7 worm cellular contexts compared by ENCODE assay signal in the genomic region with DNA sequence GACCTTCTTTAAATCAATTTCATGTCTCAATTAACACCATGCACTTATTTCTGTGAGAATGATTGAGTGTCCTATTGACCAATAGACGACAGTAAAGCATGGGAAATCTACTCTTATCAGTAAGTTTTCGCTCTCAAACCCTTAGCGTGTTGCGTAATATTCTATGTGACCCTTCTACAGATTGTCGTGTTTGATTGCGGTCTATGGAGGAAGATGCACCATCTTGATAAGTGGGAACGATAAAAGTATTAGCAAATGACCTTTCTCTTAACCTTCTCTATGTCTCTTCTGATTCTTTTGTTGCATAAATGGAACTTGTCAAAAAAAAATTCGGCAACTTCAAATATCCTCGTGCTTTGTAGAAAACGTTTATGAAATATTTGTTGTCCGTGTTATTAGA.
TF ChIP-seq lines count a peak whose summit lies in the region.

No protein-coding gene starts in this region.

TF ChIP-seq in whole organism, L1 larva, 84 proteins besides CTCF, POLR2A, EP300 and RAD21 (continues in another document):
- TF ChIP-seq ceh-63 (GFP tag; optimal IDR thresholded peaks at IDR 0.05; lab: Kevin White, UChicago) (no peak), lin-15B (tag; optimal IDR thresholded peaks at IDR 0.05; lab: Kevin White, UChicago) (no peak), lir-3 (tag; optimal IDR thresholded peaks at IDR 0.05; lab: Kevin White, UChicago; ENCODE audit: poor library complexity) (no peak), F16B12.6 (tag; optimal IDR thresholded peaks at IDR 0.05; lab: Kevin White, UChicago) (no peak), zag-1 (tag; optimal IDR thresholded peaks at IDR 0.05; lab: Kevin White, UChicago) (no peak), vab-15 (tag; optimal IDR thresholded peaks at IDR 0.05; lab: Kevin White, UChicago) (no peak), nhr-71 (tag; optimal IDR thresholded peaks at IDR 0.05; lab: Kevin White, UChicago) (no peak), elt-2 (tag; optimal IDR thresholded peaks at IDR 0.05; lab: Kevin White, UChicago) (peak; percentile 22), elt-3 (tag; optimal IDR thresholded peaks at IDR 0.05; lab: Kevin White, UChicago) (no peak), unc-86 (tag; optimal IDR thresholded peaks at IDR 0.05; lab: Kevin White, UChicago) (no peak), dpl-1 (GFP tag; optimal IDR thresholded peaks at IDR 0.05; lab: Kevin White, UChicago) (no peak), xbp-1 (tag; optimal IDR thresholded peaks at IDR 0.05; lab: Kevin White, UChicago) (no peak), tbx-2 (tag; optimal IDR thresholded peaks at IDR 0.05; lab: Kevin White, UChicago) (no peak)

TF ChIP-seq in whole organism, L2 larva, 48 proteins besides CTCF, POLR2A, EP300 and RAD21 (continues in another document):
- no peak for TF ChIP-seq egl-27 (tag; optimal IDR thresholded peaks at IDR 0.05; lab: Kevin White, UChicago)
- TF ChIP-seq mbf-1 (tag; optimal IDR thresholded peaks at IDR 0.05; lab: Kevin White, UChicago), result no peak
- TF ChIP-seq sma-9 (GFP tag; optimal IDR thresholded peaks at IDR 0.05; lab: Kevin White, UChicago), result peak; percentile 72
- no peak for TF ChIP-seq sma-9 (tag; optimal IDR thresholded peaks at IDR 0.05; lab: Kevin White, UChicago)
- TF ChIP-seq sem-4 (tag; optimal IDR thresholded peaks at IDR 0.05; lab: Kevin White, UChicago), result no peak
- TF ChIP-seq ceh-16 (tag; optimal IDR thresholded peaks at IDR 0.05; lab: Kevin White, UChicago), result peak; percentile 94
- TF ChIP-seq Y55F3AM.14 (GFP tag; optimal IDR thresholded peaks at IDR 0.05; lab: Kevin White, UChicago), result no peak
- TF ChIP-seq elt-1 (tag; optimal IDR thresholded peaks at IDR 0.05; lab: Kevin White, UChicago), result peak; percentile 88
- TF ChIP-seq nhr-10 (tag; optimal IDR thresholded peaks at IDR 0.05; lab: Kevin White, UChicago), result no peak
- TF ChIP-seq lin-39 (tag; optimal IDR thresholded peaks at IDR 0.05; lab: Kevin White, UChicago), result no peak
- no peak for TF ChIP-seq lin-13 (GFP tag; optimal IDR thresholded peaks at IDR 0.05; lab: Kevin White, UChicago)
- TF ChIP-seq ztf-11 (tag; optimal IDR thresholded peaks at IDR 0.05; lab: Kevin White, UChicago), result no peak
- TF ChIP-seq nhr-25 (tag; optimal IDR thresholded peaks at IDR 0.05; lab: Kevin White, UChicago), result peak; percentile 68

TF ChIP-seq in whole organism, L3 larva, 47 proteins besides CTCF, POLR2A, EP300 and RAD21 (continues in another document):
- TF ChIP-seq ztf-4 (tag; optimal IDR thresholded peaks at IDR 0.05; lab: Kevin White, UChicago) (no peak), nhr-28 (tag; optimal IDR thresholded peaks at IDR 0.05; lab: Kevin White, UChicago) (no peak), elt-1 (tag; optimal IDR thresholded peaks at IDR 0.05; lab: Kevin White, UChicago) (peak; percentile 93), eor-1 (tag; optimal IDR thresholded peaks at IDR 0.05; lab: Kevin White, UChicago) (no peak), nhr-76 (tag; optimal IDR thresholded peaks at IDR 0.05; lab: Kevin White, UChicago) (no peak), tbx-2 (tag; optimal IDR thresholded peaks at IDR 0.05; lab: Kevin White, UChicago) (no peak), hmg-11 (tag; optimal IDR thresholded peaks at IDR 0.05; lab: Kevin White, UChicago) (no peak), zag-1 (tag; optimal IDR thresholded peaks at IDR 0.05; lab: Kevin White, UChicago) (no peak), mml-1 (tag; optimal IDR thresholded peaks at IDR 0.05; lab: Kevin White, UChicago) (no peak), lsy-12 (tag; optimal IDR thresholded peaks at IDR 0.05; lab: Kevin White, UChicago) (no peak), ztf-11 (tag; optimal IDR thresholded peaks at IDR 0.05; lab: Kevin White, UChicago) (no peak), nfya-1 (tag; optimal IDR thresholded peaks at IDR 0.05; lab: Kevin White, UChicago; ENCODE audit: insufficient read depth) (no peak), skn-1 (tag; optimal IDR thresholded peaks at IDR 0.05; lab: Kevin White, UChicago) (no peak), lin-15B (tag; optimal IDR thresholded peaks at IDR 0.05; lab: Kevin White, UChicago) (no peak)

TF ChIP-seq in whole organism, L4 larva, 104 proteins besides CTCF, POLR2A, EP300 and RAD21 (continues in another document):
- TF ChIP-seq mep-1 (tag; optimal IDR thresholded peaks at IDR 0.05; lab: Kevin White, UChicago) (peak; percentile 36), nhr-76 (tag; optimal IDR thresholded peaks at IDR 0.05; lab: Kevin White, UChicago) (no peak), nhr-237 (tag; optimal IDR thresholded peaks at IDR 0.05; lab: Kevin White, UChicago) (no peak), egl-27 (tag; optimal IDR thresholded peaks at IDR 0.05; lab: Kevin White, UChicago) (no peak), duxl-1 (tag; optimal IDR thresholded peaks at IDR 0.05; lab: Kevin White, UChicago; ENCODE audit: poor library complexity) (no peak), madf-5 (GFP tag; IDR thresholded peaks at IDR 0.05; lab: Robert Waterston, UW) (no peak), daf-16 (GFP tag; optimal IDR thresholded peaks at IDR 0.05; lab: Kevin White, UChicago) (no peak), daf-16 (tag; optimal IDR thresholded peaks at IDR 0.05; lab: Kevin White, UChicago) (peak; percentile 72), ceh-28 (tag; optimal IDR thresholded peaks at IDR 0.05; lab: Kevin White, UChicago) (no peak), hmg-1.1 (GFP tag; IDR thresholded peaks at IDR 0.05; lab: Robert Waterston, UW) (no peak), nhr-48 (tag; optimal IDR thresholded peaks at IDR 0.05; lab: Kevin White, UChicago) (no peak), ZK337.2 (GFP tag; IDR thresholded peaks at IDR 0.05; lab: Robert Waterston, UW) (no peak), lsy-2 (tag; optimal IDR thresholded peaks at IDR 0.05; lab: Kevin White, UChicago) (no peak), tag-97 (GFP tag; IDR thresholded peaks at IDR 0.05; lab: Robert Waterston, UW) (no peak)

TF ChIP-seq in whole organism, late embryonic, 69 proteins besides CTCF, POLR2A, EP300 and RAD21:
- TF ChIP-seq ets-4 (tag; optimal IDR thresholded peaks at IDR 0.05; lab: Kevin White, UChicago) (no peak), elt-2 (tag; optimal IDR thresholded peaks at IDR 0.05; lab: Kevin White, UChicago) (peak; percentile 95)
TF ChIP-seq in whole organism, late embryonic: peak in this region for 1.

TF ChIP-seq in whole organism, mixed stage, embryonic, 35 proteins besides CTCF, POLR2A, EP300 and RAD21:
- no peak for TF ChIP-seq elt-3 (tag; optimal IDR thresholded peaks at IDR 0.05; lab: Kevin White, UChicago)
- TF ChIP-seq blmp-1 (tag; optimal IDR thresholded peaks at IDR 0.05; lab: Kevin White, UChicago), result no peak
- peak; percentile 80 for TF ChIP-seq nhr-2 (tag; optimal IDR thresholded peaks at IDR 0.05; lab: Kevin White, UChicago)
- TF ChIP-seq ceh-39 (tag; optimal IDR thresholded peaks at IDR 0.05; lab: Kevin White, UChicago), result no peak
- peak; percentile 96 for TF ChIP-seq elt-1 (tag; optimal IDR thresholded peaks at IDR 0.05; lab: Kevin White, UChicago; ENCODE audit: borderline replicate concordance, insufficient read depth)
- TF ChIP-seq zip-8 (tag; optimal IDR thresholded peaks at IDR 0.05; lab: Kevin White, UChicago), result peak; percentile 66
- no peak for TF ChIP-seq ztf-11 (tag; optimal IDR thresholded peaks at IDR 0.05; lab: Kevin White, UChicago)
- peak; percentile 31 for TF ChIP-seq ham-2 (GFP tag; optimal IDR thresholded peaks at IDR 0.05; lab: Kevin White, UChicago)

TF ChIP-seq in whole organism, young adult, 124 proteins besides CTCF, POLR2A, EP300 and RAD21:
- TF ChIP-seq nhr-80 (tag; optimal IDR thresholded peaks at IDR 0.05; lab: Kevin White, UChicago) (peak; percentile 42), attf-3 (GFP tag; conservative IDR thresholded peaks at IDR 0.05; lab: Robert Waterston, UW) (no peak), aptf-3 (GFP tag; IDR thresholded peaks at IDR 0.05; lab: Robert Waterston, UW) (no peak), K12H6.12 (tag; optimal IDR thresholded peaks at IDR 0.05; lab: Kevin White, UChicago) (no peak)
TF ChIP-seq in whole organism, young adult: peak in this region for 1.
